Fruit fly (Drosophila melanogaster): Measurements from ENCODE around the gene Xrp1.

The Xrp1 gene

DNA sequence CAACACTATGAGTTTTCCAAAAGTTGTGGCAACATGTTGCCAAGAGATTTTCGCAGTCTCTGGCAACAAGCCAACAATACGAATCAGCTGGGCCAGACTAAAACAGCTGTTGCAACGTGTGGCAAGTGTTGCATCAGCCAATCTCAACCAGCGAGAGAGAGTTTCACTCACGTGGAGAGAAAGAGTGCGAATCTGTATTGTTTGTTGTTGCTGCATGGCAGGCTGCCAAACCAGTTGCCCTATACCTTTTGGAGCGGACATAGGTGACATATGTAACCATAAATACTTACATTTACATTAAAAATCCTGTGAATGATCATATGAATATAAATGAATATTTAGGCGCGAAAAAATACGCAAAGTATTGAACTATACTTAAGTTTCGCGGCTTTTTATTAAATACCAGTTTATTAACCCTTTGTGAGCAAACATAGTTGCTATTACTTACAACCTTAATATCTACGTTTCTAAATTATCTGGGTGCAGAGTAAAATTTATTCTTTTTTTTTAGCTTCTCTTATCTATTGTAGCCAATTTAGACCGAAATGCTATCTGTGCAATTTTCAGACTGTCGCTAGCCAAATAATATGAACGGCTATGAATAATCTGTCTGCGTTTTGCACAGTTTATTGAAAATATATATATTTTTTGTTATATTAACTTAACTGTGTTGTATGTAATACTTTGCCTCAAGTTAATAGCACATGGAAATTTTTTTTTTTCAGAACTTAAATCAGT lies 743 bp upstream of the Xrp1 start (continued):
- no peak for TF ChIP-seq dm (GFP tag; optimal IDR thresholded peaks at IDR 0.05)
- no peak for TF ChIP-seq CG11247 (GFP tag; IDR thresholded peaks at IDR 0.05)
- no peak for TF ChIP-seq CG32772 (GFP tag; IDR thresholded peaks at IDR 0.05)
- TF ChIP-seq CG6791 (GFP tag; IDR thresholded peaks at IDR 0.05; ENCODE audit: partially characterized antibody), result no peak
- peak; percentile 9 for TF ChIP-seq az2 (GFP tag; optimal IDR thresholded peaks at IDR 0.05)
- TF ChIP-seq nerfin-2 (GFP tag; IDR thresholded peaks at IDR 0.05; ENCODE audit: partially characterized antibody), result no peak
- no peak for TF ChIP-seq Nf-YA (GFP tag; IDR thresholded peaks at IDR 0.05)
- TF ChIP-seq Vsx1 (GFP tag; optimal IDR thresholded peaks at IDR 0.05), result no peak
- TF ChIP-seq pum (GFP tag; optimal IDR thresholded peaks at IDR 0.05), result no peak
- no peak for TF ChIP-seq mirr (GFP tag; optimal IDR thresholded peaks at IDR 0.05)
- no peak for TF ChIP-seq Dek (tag; optimal IDR thresholded peaks at IDR 0.05)
- peak; percentile 36 for TF ChIP-seq CG30403 (GFP tag; optimal IDR thresholded peaks at IDR 0.05)
- no peak for TF ChIP-seq bcd (GFP tag; optimal IDR thresholded peaks at IDR 0.05)
- TF ChIP-seq nau (GFP tag; optimal IDR thresholded peaks at IDR 0.05), result no peak
- TF ChIP-seq Dbx (GFP tag; IDR thresholded peaks at IDR 0.05), result no peak
- TF ChIP-seq CG10366 (GFP tag; IDR thresholded peaks at IDR 0.05), result peak; percentile 23; the same call in 1 of the 2 replicates
- no peak for TF ChIP-seq ewg (GFP tag; optimal IDR thresholded peaks at IDR 0.05)
- TF ChIP-seq Gug (GFP tag; IDR thresholded peaks at IDR 0.05), result no peak
- peak; percentile 61 for TF ChIP-seq CG15479 (GFP tag; optimal IDR thresholded peaks at IDR 0.05)
- no peak for TF ChIP-seq dpn (GFP tag; optimal IDR thresholded peaks at IDR 0.05)
- TF ChIP-seq sisA (GFP tag; IDR thresholded peaks at IDR 0.05), result no peak
- TF ChIP-seq tap (tag; optimal IDR thresholded peaks at IDR 0.05), result no peak
- no peak for TF ChIP-seq abd-A (tag; optimal IDR thresholded peaks at IDR 0.05)
- TF ChIP-seq pnt (GFP tag; optimal IDR thresholded peaks at IDR 0.05), result no peak
- no peak for TF ChIP-seq cad (GFP tag; optimal IDR thresholded peaks at IDR 0.05)
- TF ChIP-seq CG17802 (tag; optimal IDR thresholded peaks at IDR 0.05), result no peak
- TF ChIP-seq cwo (GFP tag; optimal IDR thresholded peaks at IDR 0.05), result no peak
- peak; percentile 41 for TF ChIP-seq CG18262 (tag; optimal IDR thresholded peaks at IDR 0.05)
- TF ChIP-seq zf30C (GFP tag; optimal IDR thresholded peaks at IDR 0.05), result no peak
- 0 out of 2 replicates have a peak, but pooled peaks have one; percentile 35 for TF ChIP-seq ranshi (GFP tag; IDR thresholded peaks at IDR 0.05)
- no peak for TF ChIP-seq CG4707 (GFP tag; optimal IDR thresholded peaks at IDR 0.05)
- no peak for TF ChIP-seq Jarid2 (GFP tag; optimal IDR thresholded peaks at IDR 0.05)
- no peak for TF ChIP-seq CG17359 (tag; optimal IDR thresholded peaks at IDR 0.05)
- no peak for TF ChIP-seq tll (GFP tag; optimal IDR thresholded peaks at IDR 0.05)
- TF ChIP-seq CG2199 (GFP tag; IDR thresholded peaks at IDR 0.05), result no peak
- TF ChIP-seq CG15073 (GFP tag; optimal IDR thresholded peaks at IDR 0.05), result no peak
- peak; percentile 29; the same call in 1 of the 2 replicates for TF ChIP-seq bbx (GFP tag; IDR thresholded peaks at IDR 0.05; ENCODE audit: partially characterized antibody)
- TF ChIP-seq CG6689 (GFP tag; IDR thresholded peaks at IDR 0.05), result no peak
- no peak for TF ChIP-seq Adf1 (GFP tag; IDR thresholded peaks at IDR 0.05)
- TF ChIP-seq dan (GFP tag; IDR thresholded peaks at IDR 0.05), result no peak
- no peak for TF ChIP-seq mld (GFP tag; IDR thresholded peaks at IDR 0.05; ENCODE audit: partially characterized antibody)
- TF ChIP-seq YL-1 (GFP tag; optimal IDR thresholded peaks at IDR 0.05), result no peak
- TF ChIP-seq Chrac-16 (GFP tag; optimal IDR thresholded peaks at IDR 0.05), result no peak
- TF ChIP-seq CG31224 (GFP tag; IDR thresholded peaks at IDR 0.05), result peak; percentile 18; the same call in 1 of the 2 replicates
- no peak; the same call in 2 of the 3 replicates for TF ChIP-seq dysf (GFP tag; IDR thresholded peaks at IDR 0.05)
- no peak for TF ChIP-seq gfzf (GFP tag; optimal IDR thresholded peaks at IDR 0.05)
- no peak for TF ChIP-seq dimm (GFP tag; IDR thresholded peaks at IDR 0.05)
- no peak for TF ChIP-seq twi (tag; optimal IDR thresholded peaks at IDR 0.05)
- TF ChIP-seq CG31441 (GFP tag; IDR thresholded peaks at IDR 0.05), result peak; percentile 32; the same call in 1 of the 2 replicates

Measured in whole organism, embryonic.